Worm (Caenorhabditis elegans) whole organism, L4 larva: Measurements from ENCODE around the gene Y58A7A.3.

Experiments
- F10B5.3 ChIP-seq: sonication (generic microtip); optimal IDR thresholded peaks from 2 replicates; lab custom pipeline; 2016; ENCODE audit warnings: mild to moderate bottlenecking, missing genetic modification characterization, missing compliant biosample characterization
- F26F4.8 ChIP-seq: fragments of 200-800 bp; sonication (Bioruptor generic); conservative IDR thresholded peaks from 2 replicates; pipeline ENCODE4 v1.3.6; 2022; ENCODE audit warnings: missing genetic modification characterization, missing compliant biosample characterization
- Y105C5A.15 ChIP-seq: fragments of 200-800 bp; sonication (Bioruptor generic); IDR thresholded peaks from 2 replicates; pipeline ENCODE4 v1.3.6; 2022; ENCODE audit warnings: missing genetic modification characterization, missing compliant biosample characterization
- ZK337.2 ChIP-seq: fragments of 200-800 bp; sonication (Bioruptor generic); IDR thresholded peaks from 2 replicates; pipeline ENCODE4 v1.3.6; 2022; ENCODE audit warnings: missing genetic modification reagents, missing genetic modification characterization, missing compliant biosample characterization
- aha-1 ChIP-seq: fragments of 150-350 bp; peaks from one replicate; lab custom pipeline; 2014; ENCODE audit warnings: missing biosample characterization, missing genetic modification characterization
- aly-2 ChIP-seq: sonication (generic microtip); optimal IDR thresholded peaks from 2 replicates; lab custom pipeline; 2018; ENCODE audit warnings: missing biosample characterization, missing genetic modification characterization
- arid-1 ChIP-seq: fragments of 200-800 bp; sonication (Bioruptor generic); conservative IDR thresholded peaks from 2 replicates; pipeline ENCODE4 v1.3.6; 2022; ENCODE audit warnings: missing genetic modification reagents, missing genetic modification characterization, missing compliant biosample characterization
- ceh-20 ChIP-seq: fragments of 200-800 bp; sonication (Bioruptor generic); IDR thresholded peaks from 2 replicates; pipeline ENCODE4 v1.3.6; 2022; ENCODE audit warnings: missing genetic modification reagents, missing genetic modification characterization, missing compliant biosample characterization
- ceh-32 ChIP-seq: sonication (generic microtip); optimal IDR thresholded peaks from 2 replicates; lab custom pipeline; 2016; ENCODE audit warnings: mild to moderate bottlenecking, missing genetic modification characterization, missing compliant biosample characterization; ENCODE audit not compliant: poor library complexity
- ceh-82 ChIP-seq: sonication (generic microtip); optimal IDR thresholded peaks from 2 replicates; lab custom pipeline; 2017; ENCODE audit warnings: missing biosample characterization, missing genetic modification characterization
- daf-16 ChIP-seq, 3 experiments: sonication (generic microtip); optimal IDR thresholded peaks; 2 replicates each; lab custom pipeline; 2016 to 2017; ENCODE audit warnings: missing genetic modification characterization in 3 of 3, missing genetic modification reagents in 3 of 3, mild to moderate bottlenecking in 2 of 3, missing compliant biosample characterization in 2 of 3, missing biosample characterization in 1 of 3, moderate library complexity in 1 of 3
- dmd-6 ChIP-seq: fragments of 200-800 bp; sonication (Bioruptor generic); IDR thresholded peaks from 2 replicates; pipeline ENCODE4 v1.3.6; 2022; ENCODE audit warnings: missing genetic modification reagents, missing genetic modification characterization, missing compliant biosample characterization
- dmd-8 ChIP-seq: fragments of 200-800 bp; sonication (Bioruptor generic); IDR thresholded peaks from 2 replicates; pipeline ENCODE4 v1.3.6; 2022; ENCODE audit warnings: missing genetic modification characterization, missing compliant biosample characterization
- gei-8 ChIP-seq: fragments of 200-800 bp; sonication (Bioruptor generic); optimal IDR thresholded peaks from 2 replicates; lab custom pipeline; 2018; ENCODE audit warnings: mild to moderate bottlenecking, missing genetic modification characterization, missing compliant biosample characterization
- hif-1 ChIP-seq, 2 experiments: sonication (generic microtip); optimal IDR thresholded peaks; 2 replicates each; lab custom pipeline; 2016 to 2017; ENCODE audit warnings: missing compliant biosample characterization in 2 of 2, missing genetic modification characterization in 2 of 2, missing genetic modification reagents in 2 of 2, missing genotype in 2 of 2, mild to moderate bottlenecking in 1 of 2
- hlh-30 ChIP-seq: sonication (generic microtip); optimal IDR thresholded peaks from 2 replicates; lab custom pipeline; 2017; ENCODE audit warnings: antibody characterized with exemption, mild to moderate bottlenecking, missing genetic modification characterization, missing compliant biosample characterization; ENCODE audit not compliant: insufficient read depth
- jun-1 ChIP-seq: fragments of 150-350 bp; optimal IDR thresholded peaks from 2 replicates; lab custom pipeline; 2014; ENCODE audit warnings: missing biosample characterization, missing genetic modification reagents, missing genetic modification characterization
- lin-1 ChIP-seq: fragments of 200-800 bp; sonication (Bioruptor generic); IDR thresholded peaks from 2 replicates; pipeline ENCODE4 v1.3.6; 2022; ENCODE audit warnings: missing genetic modification reagents, missing genetic modification characterization, missing compliant biosample characterization
- madf-9 ChIP-seq: fragments of 200-800 bp; sonication (Bioruptor generic); conservative IDR thresholded peaks from 2 replicates; pipeline ENCODE4 v1.3.6; 2022; ENCODE audit warnings: missing genetic modification reagents, missing genetic modification characterization, missing compliant biosample characterization
- mdt-29 ChIP-seq: fragments of 200-800 bp; sonication (Bioruptor generic); IDR thresholded peaks from 2 replicates; pipeline ENCODE4 v1.3.6; 2022; ENCODE audit warnings: missing genetic modification reagents, missing genetic modification characterization, missing compliant biosample characterization
- nhr-102 ChIP-seq: sonication (generic microtip); optimal IDR thresholded peaks from 2 replicates; lab custom pipeline; 2016; ENCODE audit warnings: mild to moderate bottlenecking, missing genetic modification characterization, moderate library complexity, missing compliant biosample characterization
- nhr-28 ChIP-seq: fragments of 150-350 bp; optimal IDR thresholded peaks from 2 replicates; lab custom pipeline; 2014; ENCODE audit warnings: missing biosample characterization, missing genetic modification characterization
- nhr-76 ChIP-seq: fragments of 150-350 bp; optimal IDR thresholded peaks from 2 replicates; lab custom pipeline; 2014; ENCODE audit warnings: missing biosample characterization, missing genetic modification characterization
- pha-4 ChIP-seq, 2 experiments: fragments of 150-350 bp in 1 of 2; fragments of 200-800 bp in 1 of 2; sonication (Bioruptor generic) in 1 of 2; IDR thresholded peaks in 1 of 2; optimal IDR thresholded peaks in 1 of 2; 2 replicates each; pipeline versions ENCODE4 v1.3.6 to Lab custom; 2014 to 2022; ENCODE audit warnings: missing genetic modification characterization in 2 of 2, missing genetic modification reagents in 2 of 2, missing biosample characterization in 1 of 2, missing compliant biosample characterization in 1 of 2
- sdz-12 ChIP-seq: fragments of 200-800 bp; sonication (Bioruptor generic); optimal IDR thresholded peaks from 2 replicates; lab custom pipeline; 2018; ENCODE audit warnings: mild to moderate bottlenecking, missing genetic modification characterization, missing compliant biosample characterization
- set-16 ChIP-seq: fragments of 200-800 bp; sonication (Bioruptor generic); IDR thresholded peaks from 2 replicates; pipeline ENCODE4 v1.3.6; 2022; ENCODE audit warnings: missing genetic modification reagents, missing genetic modification characterization, missing compliant biosample characterization
- spr-1 ChIP-seq: sonication (generic microtip); optimal IDR thresholded peaks from 2 replicates; lab custom pipeline; 2016; ENCODE audit warnings: mild to moderate bottlenecking, missing genetic modification characterization, missing compliant biosample characterization
- spr-3 ChIP-seq: fragments of 200-800 bp; sonication (Bioruptor generic); optimal IDR thresholded peaks from 2 replicates; lab custom pipeline; 2018; ENCODE audit warnings: mild to moderate bottlenecking, missing genetic modification characterization, missing compliant biosample characterization
- tag-97 ChIP-seq: fragments of 200-800 bp; sonication (Bioruptor generic); IDR thresholded peaks from 2 replicates; pipeline ENCODE4 v1.3.6; 2022; ENCODE audit warnings: missing genetic modification characterization, missing compliant biosample characterization
- unc-39 ChIP-seq: sonication (generic microtip); optimal IDR thresholded peaks from 2 replicates; lab custom pipeline; 2017; ENCODE audit warnings: missing biosample characterization, missing genetic modification characterization
- vab-7 ChIP-seq: fragments of 200-800 bp; sonication (Bioruptor generic); IDR thresholded peaks from 2 replicates; pipeline ENCODE4 v1.3.6; 2022; ENCODE audit warnings: missing genetic modification reagents, missing genetic modification characterization, missing compliant biosample characterization
- zag-1 ChIP-seq: fragments of 150-350 bp; optimal IDR thresholded peaks from 2 replicates; lab custom pipeline; 2014; ENCODE audit warnings: missing biosample characterization, missing genetic modification characterization
- zfp-2 ChIP-seq: sonication (generic microtip); optimal IDR thresholded peaks from 2 replicates; lab custom pipeline; 2016; ENCODE audit warnings: mild to moderate bottlenecking, missing genetic modification characterization, missing compliant biosample characterization
- zip-11 ChIP-seq: fragments of 200-800 bp; sonication (Bioruptor generic); IDR thresholded peaks from 2 replicates; pipeline ENCODE4 v1.3.6; 2022; ENCODE audit warnings: missing genetic modification characterization, missing compliant biosample characterization
- ztf-7 ChIP-seq: fragments of 150-350 bp; optimal IDR thresholded peaks from 2 replicates; lab custom pipeline; 2014; ENCODE audit warnings: missing biosample characterization, missing genetic modification characterization

Gene Y58A7A.3

DNA sequence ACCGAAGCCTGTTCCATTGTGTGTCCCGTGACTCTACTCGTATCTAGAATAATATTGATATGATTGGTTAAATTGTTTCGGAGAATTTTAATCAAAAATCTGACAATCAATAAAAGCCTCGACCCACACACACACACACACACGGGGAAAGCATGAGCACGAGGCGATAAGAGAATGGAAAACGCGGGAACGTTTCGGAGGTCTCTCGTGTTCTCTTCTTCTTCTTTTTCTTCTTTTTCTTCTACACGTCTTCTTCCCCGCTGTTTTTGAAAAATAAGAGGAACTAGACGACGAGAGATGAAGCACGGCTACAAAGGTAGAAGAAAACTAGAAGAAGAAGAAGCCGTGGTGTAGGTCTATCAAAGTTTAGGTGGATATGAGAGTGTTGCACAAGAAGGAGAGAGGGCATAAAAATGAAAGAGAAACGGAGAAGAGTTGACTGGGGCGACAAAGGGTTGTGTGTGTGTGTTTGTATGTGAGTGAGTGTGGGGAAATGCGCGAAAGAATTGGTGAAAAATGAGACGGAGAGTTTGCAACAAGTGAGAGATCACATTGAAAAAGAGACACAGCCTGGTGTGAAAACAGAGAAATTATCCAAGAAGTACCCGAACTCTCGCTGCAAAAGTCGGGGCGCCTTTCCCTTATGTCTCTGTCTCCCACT lies 15.8 kb downstream of the Y58A7A.3 start, which contains the start of gene mlk-1 (continued):
- peak; percentile 96 for TF ChIP-seq hlh-30 (tag; lab: Kevin White, UChicago)
- no peak for TF ChIP-seq madf-9 (GFP tag; lab: Robert Waterston, UW)
- peak; percentile 46; the same call in 1 of the 2 replicates for TF ChIP-seq set-16 (GFP tag; lab: Robert Waterston, UW)
- peak; percentile 96 for TF ChIP-seq aha-1 (tag; lab: Kevin White, UChicago)
- no peak for TF ChIP-seq ztf-7 (tag; lab: Kevin White, UChicago)
- TF ChIP-seq dmd-6: peak; percentile 70
- no peak for TF ChIP-seq daf-16 (GFP tag; optimal IDR thresholded peaks at IDR 0.05; lab: Kevin White, UChicago)
- peak; percentile 31 for TF ChIP-seq daf-16 (tag; optimal IDR thresholded peaks at IDR 0.05; lab: Kevin White, UChicago)
- no peak for TF ChIP-seq vab-7 (GFP tag; lab: Robert Waterston, UW)
- TF ChIP-seq aly-2 (tag; lab: Kevin White, UChicago): no peak
- peak in 1 of 2 experiments; percentile 64 for TF ChIP-seq hif-1 (tag; optimal IDR thresholded peaks at IDR 0.05; lab: Kevin White, UChicago)
- no peak for TF ChIP-seq gei-8 (GFP tag; lab: Kevin White, UChicago)
- TF ChIP-seq zip-11 (GFP tag; lab: Robert Waterston, UW): no peak
- TF ChIP-seq ceh-82: no peak
- TF ChIP-seq zfp-2 (tag; lab: Kevin White, UChicago): no peak
- TF ChIP-seq dmd-8 (GFP tag; lab: Robert Waterston, UW): no peak
- peak; percentile 88 for TF ChIP-seq nhr-28 (tag; lab: Kevin White, UChicago)
- TF ChIP-seq F10B5.3 (tag; lab: Kevin White, UChicago): no peak
- TF ChIP-seq jun-1 (tag; lab: Kevin White, UChicago): no peak
- no peak for TF ChIP-seq sdz-12 (GFP tag; lab: Kevin White, UChicago)
- no peak for TF ChIP-seq F26F4.8
- no peak for TF ChIP-seq ceh-20 (GFP tag; lab: Robert Waterston, UW)
- no peak for TF ChIP-seq tag-97 (GFP tag; lab: Robert Waterston, UW)
- peak; percentile 44; the same call in 1 of the 2 replicates for TF ChIP-seq arid-1

DNA sequence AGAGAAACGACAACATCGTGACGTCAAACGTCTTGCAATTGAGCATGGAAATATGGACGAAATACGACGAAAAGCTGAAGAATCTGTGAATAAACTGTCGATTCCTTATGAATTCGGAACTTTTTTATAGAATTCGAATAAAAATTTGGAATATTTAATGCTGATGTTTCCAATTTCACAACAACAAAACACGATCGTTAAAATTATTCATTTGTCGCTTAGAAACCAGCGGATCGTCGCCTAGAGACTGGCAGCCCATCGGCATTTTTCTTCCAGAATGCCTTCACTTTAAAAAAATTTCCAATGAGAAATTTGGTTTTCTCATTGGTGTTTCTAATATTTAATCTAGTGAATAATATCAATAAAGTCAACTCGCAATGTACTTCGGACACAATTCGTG lies 27.4 kb downstream of the Y58A7A.3 start, which contains the start of gene cwp-4:
cwp-4 (plus strand) TSS at position 301 of the 400 bp plus-strand sequence.
- no peak for TF ChIP-seq set-16 (GFP tag; lab: Robert Waterston, UW)
- no peak for TF ChIP-seq lin-1 (GFP tag; lab: Robert Waterston, UW)
- no peak for TF ChIP-seq daf-16 (GFP tag; optimal IDR thresholded peaks at IDR 0.05; lab: Kevin White, UChicago)
- no peak for TF ChIP-seq daf-16 (tag; optimal IDR thresholded peaks at IDR 0.05; lab: Kevin White, UChicago)
- TF ChIP-seq sdz-12 (GFP tag; lab: Kevin White, UChicago): no peak
- no peak for TF ChIP-seq nhr-76 (tag; lab: Kevin White, UChicago)
- TF ChIP-seq zip-11 (GFP tag; lab: Robert Waterston, UW): no peak
- TF ChIP-seq spr-3 (GFP tag; lab: Kevin White, UChicago): no peak
- TF ChIP-seq zag-1: no peak
- no peak for TF ChIP-seq ZK337.2 (GFP tag; lab: Robert Waterston, UW)
- TF ChIP-seq ceh-32 (tag; lab: Kevin White, UChicago): no peak
- TF ChIP-seq pha-4 (GFP tag; IDR thresholded peaks at IDR 0.05; lab: Robert Waterston, UW): no peak
- no peak for TF ChIP-seq pha-4 (tag; optimal IDR thresholded peaks at IDR 0.05; lab: Kevin White, UChicago)
- TF ChIP-seq unc-39 (tag; lab: Kevin White, UChicago): no peak
- no peak for TF ChIP-seq mdt-29
- no peak for TF ChIP-seq nhr-102
- TF ChIP-seq Y105C5A.15 (GFP tag; lab: Robert Waterston, UW): no peak
- no peak for TF ChIP-seq spr-1 (tag; lab: Kevin White, UChicago)

DNA sequence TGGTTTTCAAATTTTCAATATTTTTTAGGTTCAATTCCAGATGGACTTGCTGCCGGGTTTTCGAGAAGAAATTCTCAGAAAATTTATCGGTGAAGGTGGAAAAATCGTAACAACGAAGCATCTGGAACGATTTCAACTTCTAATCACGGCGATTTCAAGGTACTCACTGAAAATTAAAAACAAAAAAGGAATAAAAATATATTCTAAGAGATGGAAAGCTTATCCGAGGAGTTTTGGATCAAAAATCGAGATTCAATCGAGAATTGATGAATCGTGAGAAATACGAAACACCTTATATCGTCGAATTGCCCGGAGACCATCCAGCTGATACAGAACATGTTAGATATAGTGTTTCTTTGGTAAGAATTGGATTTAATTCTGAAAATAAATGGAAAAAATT lies 28.5 kb downstream of the Y58A7A.3 start, which contains the start of gene K11D12.12:
K11D12.12 (plus strand) TSS at position 29 of the 400 bp plus-strand sequence.
- no peak for TF ChIP-seq vab-7 (GFP tag; lab: Robert Waterston, UW)
- TF ChIP-seq, all 104 proteins: peak for 0
